Worm (Caenorhabditis elegans) whole organism, mixed stage, embryonic: ENCODE measurements around the gene F07G11.1.

ENCODE experiments used
- bed-3 ChIP-seq: fragments of 200-800 bp; sonication (Bioruptor generic); optimal IDR thresholded peaks from 3 replicates; lab custom pipeline; 2018; ENCODE audit warnings: mild to moderate bottlenecking, missing genetic modification characterization, moderate library complexity, missing compliant biosample characterization
- blmp-1 ChIP-seq: fragments of 150-350 bp; optimal IDR thresholded peaks from 2 replicates; lab custom pipeline; 2014; ENCODE audit warnings: missing biosample characterization, missing genetic modification characterization
- ceh-39 ChIP-seq: fragments of 150-350 bp; optimal IDR thresholded peaks from 2 replicates; lab custom pipeline; 2014; ENCODE audit warnings: missing biosample characterization, missing genetic modification characterization
- ceh-43 ChIP-seq: fragments of 200-800 bp; sonication (Bioruptor generic); optimal IDR thresholded peaks from 2 replicates; lab custom pipeline; 2018; ENCODE audit warnings: mild to moderate bottlenecking, missing genetic modification characterization, moderate library complexity, missing compliant biosample characterization
- ceh-83 ChIP-seq: fragments of 200-800 bp; sonication (Bioruptor generic); optimal IDR thresholded peaks from 2 replicates; lab custom pipeline; 2018; ENCODE audit warnings: mild to moderate bottlenecking, missing genetic modification characterization, missing compliant biosample characterization
- ces-1 ChIP-seq: fragments of 150-350 bp; optimal IDR thresholded peaks from 2 replicates; lab custom pipeline; 2014; ENCODE audit warnings: missing biosample characterization, missing genetic modification reagents, missing genetic modification characterization
- cnd-1 ChIP-seq: fragments of 200-800 bp; sonication (Bioruptor generic); optimal IDR thresholded peaks from 2 replicates; lab custom pipeline; 2018; ENCODE audit warnings: mild to moderate bottlenecking, missing genetic modification characterization, missing compliant biosample characterization
- elt-1 ChIP-seq: sonication (generic microtip); optimal IDR thresholded peaks from 2 replicates; lab custom pipeline; 2017; ENCODE audit warnings: missing genetic modification characterization, mild to moderate bottlenecking, missing compliant biosample characterization, antibody characterized with exemption, moderate library complexity, borderline replicate concordance; ENCODE audit not compliant: insufficient read depth
- elt-3 ChIP-seq: fragments of 150-350 bp; optimal IDR thresholded peaks from 2 replicates; lab custom pipeline; 2014; ENCODE audit warnings: missing biosample characterization, missing genetic modification characterization
- flh-1 ChIP-seq: fragments of 200-800 bp; sonication (Bioruptor generic); optimal IDR thresholded peaks from 2 replicates; lab custom pipeline; 2018; ENCODE audit warnings: mild to moderate bottlenecking, missing genetic modification characterization, moderate library complexity, missing compliant biosample characterization
- ham-2 ChIP-seq: fragments of 200-800 bp; sonication (Bioruptor generic); optimal IDR thresholded peaks from 2 replicates; lab custom pipeline; 2018; ENCODE audit warnings: mild to moderate bottlenecking, missing genetic modification characterization, missing compliant biosample characterization
- lin-13 ChIP-seq: fragments of 150-350 bp; optimal IDR thresholded peaks from 2 replicates; lab custom pipeline; 2014; ENCODE audit warnings: missing biosample characterization, missing genetic modification characterization
- lin-32 ChIP-seq: fragments of 200-800 bp; sonication (Bioruptor generic); optimal IDR thresholded peaks from 2 replicates; lab custom pipeline; 2018; ENCODE audit warnings: mild to moderate bottlenecking, missing genetic modification characterization, missing compliant biosample characterization
- lsy-2 ChIP-seq: fragments of 150-350 bp; optimal IDR thresholded peaks from 2 replicates; lab custom pipeline; 2014; ENCODE audit warnings: missing biosample characterization, missing genetic modification characterization
- mab-5 ChIP-seq: fragments of 150-350 bp; optimal IDR thresholded peaks from 2 replicates; lab custom pipeline; 2014; ENCODE audit warnings: missing biosample characterization, missing genetic modification characterization
- mep-1 ChIP-seq: fragments of 150-350 bp; optimal IDR thresholded peaks from 2 replicates; lab custom pipeline; 2017; ENCODE audit warnings: missing biosample characterization, missing genetic modification reagents, missing genetic modification characterization, inconsistent platforms
- mls-2 ChIP-seq: sonication (generic microtip); optimal IDR thresholded peaks from 2 replicates; lab custom pipeline; 2016; ENCODE audit warnings: mild to moderate bottlenecking, missing genetic modification characterization, moderate library complexity, missing compliant biosample characterization
- nhr-12 ChIP-seq: fragments of 150-350 bp; optimal IDR thresholded peaks from 2 replicates; lab custom pipeline; 2014; ENCODE audit warnings: missing biosample characterization, missing genetic modification characterization
- nhr-2 ChIP-seq: fragments of 150-350 bp; optimal IDR thresholded peaks from 2 replicates; lab custom pipeline; 2014; ENCODE audit warnings: missing biosample characterization, missing genetic modification characterization
- nhr-237 ChIP-seq: fragments of 150-350 bp; optimal IDR thresholded peaks from 2 replicates; lab custom pipeline; 2014; ENCODE audit warnings: missing biosample characterization, missing genetic modification characterization
- nhr-28 ChIP-seq: fragments of 150-350 bp; optimal IDR thresholded peaks from 2 replicates; lab custom pipeline; 2014; ENCODE audit warnings: missing biosample characterization, missing genetic modification characterization
- nhr-76 ChIP-seq: sonication (generic microtip); optimal IDR thresholded peaks from 2 replicates; lab custom pipeline; 2017; ENCODE audit warnings: missing biosample characterization, missing genetic modification characterization
- pha-4 ChIP-seq: fragments of 150-350 bp; optimal IDR thresholded peaks from 2 replicates; lab custom pipeline; 2018; ENCODE audit warnings: missing biosample characterization, missing genetic modification reagents, missing genetic modification characterization
- snpc-4 ChIP-seq: fragments of 150-350 bp; optimal IDR thresholded peaks from 2 replicates; lab custom pipeline; 2014; ENCODE audit warnings: missing biosample characterization, missing genetic modification characterization
- tbx-8 ChIP-seq: fragments of 200-800 bp; sonication (Bioruptor generic); optimal IDR thresholded peaks from 2 replicates; lab custom pipeline; 2018; ENCODE audit warnings: mild to moderate bottlenecking, missing genetic modification characterization, moderate library complexity, missing compliant biosample characterization
- unc-39 ChIP-seq: fragments of 150-350 bp; optimal IDR thresholded peaks from 2 replicates; lab custom pipeline; 2014; ENCODE audit warnings: missing biosample characterization, missing genetic modification characterization
- unc-62 ChIP-seq: fragments of 150-350 bp; optimal IDR thresholded peaks from 2 replicates; lab custom pipeline; 2014; ENCODE audit warnings: missing biosample characterization, missing genetic modification reagents, missing genetic modification characterization
- zip-8 ChIP-seq: fragments of 150-350 bp; optimal IDR thresholded peaks from 2 replicates; lab custom pipeline; 2014; ENCODE audit warnings: missing biosample characterization, missing genetic modification characterization
- ztf-11 ChIP-seq: fragments of 150-350 bp; optimal IDR thresholded peaks from 2 replicates; lab custom pipeline; 2014; ENCODE audit warnings: missing biosample characterization, missing genetic modification characterization

F07G11.1 gene

ce11 chrV:7274992-7275391 is 32.2 kb upstream of the F07G11.1 start, which contains the start of gene C13A2.10:
Gene C13A2.10 (minus strand): TSS chrV:7275092.
- TF ChIP-seq mep-1 (no peak), tbx-8 (GFP tag; lab: Kevin White, UChicago) (no peak), lin-32 (GFP tag; lab: Kevin White, UChicago) (no peak), pha-4 (tag; lab: Kevin White, UChicago) (no peak), blmp-1 (tag; lab: Kevin White, UChicago) (no peak), nhr-2 (tag; lab: Kevin White, UChicago) (no peak), unc-39 (tag; lab: Kevin White, UChicago) (no peak), mab-5 (no peak), snpc-4 (tag; lab: Kevin White, UChicago) (no peak)
- TF ChIP-seq, all 35 proteins: peak for 0

ce11 chrV:7275491-7275890 is 31.7 kb upstream of the F07G11.1 start, which contains the start of gene C13A2.5:
Gene C13A2.5 (plus strand): TSS chrV:7275791.
- TF ChIP-seq nhr-28 (tag; lab: Kevin White, UChicago) (no peak), ceh-43 (GFP tag; lab: Kevin White, UChicago) (no peak), ztf-11 (tag; lab: Kevin White, UChicago) (no peak), cnd-1 (tag; lab: Kevin White, UChicago) (no peak), tbx-8 (GFP tag; lab: Kevin White, UChicago) (no peak), lsy-2 (tag; lab: Kevin White, UChicago) (no peak), mls-2 (tag; lab: Kevin White, UChicago) (no peak), nhr-76 (tag; lab: Kevin White, UChicago) (no peak), lin-32 (GFP tag; lab: Kevin White, UChicago) (no peak), bed-3 (no peak), lin-13 (tag; lab: Kevin White, UChicago) (no peak), elt-1 (tag; lab: Kevin White, UChicago) (no peak), ceh-39 (tag; lab: Kevin White, UChicago) (no peak), zip-8 (tag; lab: Kevin White, UChicago) (no peak), mab-5 (no peak), ham-2 (no peak), elt-3 (tag; lab: Kevin White, UChicago) (no peak)

DNA sequence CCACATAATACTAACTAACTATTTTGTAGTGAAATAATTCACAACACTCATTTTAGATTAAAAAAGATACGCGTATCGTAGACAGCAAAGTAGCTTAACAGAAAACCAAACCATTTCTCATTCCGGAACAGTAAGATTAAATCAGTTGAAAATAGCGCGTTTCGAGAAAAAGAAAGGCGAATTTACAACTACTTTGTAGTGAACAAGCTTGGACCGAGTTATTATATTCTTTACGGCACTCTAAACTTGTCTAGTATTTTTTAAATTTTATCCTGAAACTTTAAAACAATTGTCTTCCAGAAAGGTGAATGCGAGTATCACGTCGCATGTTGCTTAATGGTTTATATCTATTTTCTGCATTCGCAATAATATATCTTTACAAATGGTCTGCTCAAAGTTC is 28.1 kb upstream of the F07G11.1 start, which contains the start of gene C13A2.4:
Gene C13A2.4 (plus strand): TSS at position 301 of the 400 bp plus-strand sequence.
- TF ChIP-seq ceh-83 = no peak
- no peak for TF ChIP-seq ceh-43 (GFP tag; lab: Kevin White, UChicago)
- TF ChIP-seq ces-1 (GFP tag; lab: Kevin White, UChicago) = no peak
- TF ChIP-seq elt-1 (tag; lab: Kevin White, UChicago) = no peak
- no peak for TF ChIP-seq mep-1
- TF ChIP-seq tbx-8 (GFP tag; lab: Kevin White, UChicago) = no peak

- TF ChIP-seq nhr-76 (tag; lab: Kevin White, UChicago) = no peak
- TF ChIP-seq flh-1 (GFP tag; lab: Kevin White, UChicago) = no peak
- TF ChIP-seq, all 35 proteins: peak for 0
Observed at ce11 chrV:7282037-7282436, 25.2 kb upstream of the F07G11.1 start, which contains the start of gene C13A2.3. Gene C13A2.3 (plus strand): TSS chrV:7282337.

- TF ChIP-seq ceh-39 (tag; lab: Kevin White, UChicago) = no peak
- TF ChIP-seq cnd-1 (tag; lab: Kevin White, UChicago) = no peak
- TF ChIP-seq zip-8 (tag; lab: Kevin White, UChicago) = no peak
- no peak for TF ChIP-seq nhr-76 (tag; lab: Kevin White, UChicago)
- no peak for TF ChIP-seq mep-1
- TF ChIP-seq nhr-28 (tag; lab: Kevin White, UChicago) = no peak
- TF ChIP-seq ceh-43 (GFP tag; lab: Kevin White, UChicago) = no peak
- TF ChIP-seq tbx-8 (GFP tag; lab: Kevin White, UChicago) = no peak
- no peak for TF ChIP-seq blmp-1 (tag; lab: Kevin White, UChicago)
- TF ChIP-seq pha-4 (tag; lab: Kevin White, UChicago) = no peak
- TF ChIP-seq elt-3 (tag; lab: Kevin White, UChicago) = no peak
Observed at ce11 chrV:7288699-7289098, 18.5 kb upstream of the F07G11.1 start, which contains the start of gene C13A2.1. Gene C13A2.1 (plus strand): TSS chrV:7288999.

ce11 chrV:7295270-7295669 is 11.9 kb upstream of the F07G11.1 start, which contains the start of gene F07G11.4:
Gene F07G11.4 (minus strand): TSS chrV:7295370.
- TF ChIP-seq nhr-12 (tag; lab: Kevin White, UChicago) (no peak), lsy-2 (tag; lab: Kevin White, UChicago) (no peak), ces-1 (GFP tag; lab: Kevin White, UChicago) (no peak), elt-3 (tag; lab: Kevin White, UChicago) (no peak), ham-2 (no peak), blmp-1 (tag; lab: Kevin White, UChicago) (no peak), nhr-237 (no peak), cnd-1 (tag; lab: Kevin White, UChicago) (no peak), lin-32 (GFP tag; lab: Kevin White, UChicago) (no peak), unc-62 (GFP tag; lab: Kevin White, UChicago) (no peak), ztf-11 (tag; lab: Kevin White, UChicago) (no peak)
